Worm (Caenorhabditis elegans) whole organism, mixed stage, embryonic: Measurements from ENCODE around the gene acox-1.6.

ENCODE experiments used
- bed-3 ChIP-seq: fragments of 200-800 bp; sonication (Bioruptor generic); optimal IDR thresholded peaks from 3 replicates; lab custom pipeline; 2018; ENCODE audit warnings: mild to moderate bottlenecking, missing genetic modification characterization, moderate library complexity, missing compliant biosample characterization
- flh-1 ChIP-seq: fragments of 200-800 bp; sonication (Bioruptor generic); optimal IDR thresholded peaks from 2 replicates; lab custom pipeline; 2018; ENCODE audit warnings: mild to moderate bottlenecking, missing genetic modification characterization, moderate library complexity, missing compliant biosample characterization
- pha-4 ChIP-seq: fragments of 150-350 bp; optimal IDR thresholded peaks from 2 replicates; lab custom pipeline; 2018; ENCODE audit warnings: missing biosample characterization, missing genetic modification reagents, missing genetic modification characterization
- unc-62 ChIP-seq: fragments of 150-350 bp; optimal IDR thresholded peaks from 2 replicates; lab custom pipeline; 2014; ENCODE audit warnings: missing biosample characterization, missing genetic modification reagents, missing genetic modification characterization

DNA sequence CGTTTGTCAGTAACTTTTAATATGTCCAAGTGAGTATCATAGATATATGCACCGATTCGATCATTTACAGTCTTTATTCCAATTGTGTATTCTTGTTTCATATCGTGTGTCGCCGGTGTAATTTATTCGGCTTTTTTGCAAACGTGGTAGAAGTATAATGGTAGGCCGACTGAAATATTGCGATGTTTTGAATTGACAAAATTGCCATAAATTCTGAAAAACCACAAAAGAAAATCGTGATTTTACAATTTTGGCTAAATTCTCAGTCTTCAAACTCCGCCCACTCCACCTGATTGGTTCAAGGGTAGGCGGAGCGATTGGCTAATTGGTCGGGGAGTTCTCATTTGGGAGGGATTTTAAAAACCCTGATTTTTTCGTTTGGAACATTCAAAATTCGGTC is 53.8 kb downstream of the acox-1.6 start, which contains the start of gene Y7A5A.3:
- TF ChIP-seq flh-1 (GFP tag; lab: Kevin White, UChicago) (no peak), bed-3 (GFP tag; lab: Kevin White, UChicago) (no peak), unc-62 (GFP tag; lab: Kevin White, UChicago) (no peak), pha-4 (tag; lab: Kevin White, UChicago) (no peak)
